Fruit fly (Drosophila melanogaster): ENCODE data around the gene mrn.
A peak's percentile ranks its signal among the peaks of the same experiment; 100 is the strongest.

The mrn gene

dm6 chr3L:15548843-15549242 lies 31.5 kb downstream of the mrn start (continued):
- TF ChIP-seq insv (GFP tag; optimal IDR thresholded peaks at IDR 0.05) (no peak), CG15696 (tag; optimal IDR thresholded peaks at IDR 0.05) (no peak), ATbp (GFP tag; optimal IDR thresholded peaks at IDR 0.05) (peak; percentile 59), so (GFP tag; IDR thresholded peaks at IDR 0.05) (no peak), CG17361 (GFP tag; IDR thresholded peaks at IDR 0.05) (0 out of 3 replicates have a peak, but pooled peaks have one; percentile 17), CG17912 (GFP tag; optimal IDR thresholded peaks at IDR 0.05) (no peak), HmgZ (tag; optimal IDR thresholded peaks at IDR 0.05) (peak; percentile 6), HHEX (GFP tag; optimal IDR thresholded peaks at IDR 0.05) (peak; percentile 34), wor (GFP tag; IDR thresholded peaks at IDR 0.05) (no peak), pan (optimal IDR thresholded peaks at IDR 0.05) (no peak), pan (GFP tag; optimal IDR thresholded peaks at IDR 0.05 in 1 of 2, IDR thresholded peaks at IDR 0.05 in 1 of 2) (no peak), Hmr (GFP tag; optimal IDR thresholded peaks at IDR 0.05) (peak; percentile 69), CG13296 (GFP tag; optimal IDR thresholded peaks at IDR 0.05) (peak; percentile 49), Nf-YC (tag; optimal IDR thresholded peaks at IDR 0.05) (no peak), CG3281 (GFP tag; optimal IDR thresholded peaks at IDR 0.05) (peak; percentile 57), sqz (GFP tag; optimal IDR thresholded peaks at IDR 0.05) (no peak), Mad (GFP tag; optimal IDR thresholded peaks at IDR 0.05) (no peak), PHDP (tag; optimal IDR thresholded peaks at IDR 0.05) (peak; percentile 26), CG12155 (GFP tag; optimal IDR thresholded peaks at IDR 0.05) (no peak), peb (GFP tag; IDR thresholded peaks at IDR 0.05) (no peak), CG32532 (GFP tag; IDR thresholded peaks at IDR 0.05) (no peak), CG17568 (GFP tag; optimal IDR thresholded peaks at IDR 0.05) (peak; percentile 54), CG34376 (GFP tag; optimal IDR thresholded peaks at IDR 0.05) (peak; percentile 59), CG3065 (GFP tag; optimal IDR thresholded peaks at IDR 0.05) (no peak), B-H2 (GFP tag; optimal IDR thresholded peaks at IDR 0.05) (peak; percentile 29), Dbx (GFP tag; IDR thresholded peaks at IDR 0.05) (no peak), bcd (GFP tag; optimal IDR thresholded peaks at IDR 0.05) (no peak), CG12071 (GFP tag; optimal IDR thresholded peaks at IDR 0.05) (no peak), CG15514 (GFP tag; optimal IDR thresholded peaks at IDR 0.05) (peak; percentile 48), CG30020 (tag; optimal IDR thresholded peaks at IDR 0.05) (no peak), seq (GFP tag; IDR thresholded peaks at IDR 0.05) (0 out of 2 replicates have a peak, but pooled peaks have one; percentile 19), gsb (GFP tag; IDR thresholded peaks at IDR 0.05) (no peak), CG30403 (GFP tag; optimal IDR thresholded peaks at IDR 0.05) (no peak), CG11398 (GFP tag; optimal IDR thresholded peaks at IDR 0.05) (no peak), caup (GFP tag; optimal IDR thresholded peaks at IDR 0.05; ENCODE audit: severe bottlenecking) (peak; percentile 74), chm (GFP tag; IDR thresholded peaks at IDR 0.05) (no peak), trem (tag; optimal IDR thresholded peaks at IDR 0.05) (no peak), CG3838 (GFP tag; optimal IDR thresholded peaks at IDR 0.05) (no peak), Bgb (GFP tag; IDR thresholded peaks at IDR 0.05; ENCODE audit: partially characterized antibody) (no peak), CG13624 (GFP tag; optimal IDR thresholded peaks at IDR 0.05) (no peak), cato (GFP tag; optimal IDR thresholded peaks at IDR 0.05; ENCODE audit: borderline replicate concordance) (no peak), CG12104 (GFP tag; optimal IDR thresholded peaks at IDR 0.05) (peak; percentile 10), Stat92E (GFP tag; optimal IDR thresholded peaks at IDR 0.05) (no peak), CG6813 (GFP tag; optimal IDR thresholded peaks at IDR 0.05) (peak; percentile 67), schlank (tag; optimal IDR thresholded peaks at IDR 0.05) (peak; percentile 57), Max (GFP tag; optimal IDR thresholded peaks at IDR 0.05) (no peak), dmrt99B (tag; optimal IDR thresholded peaks at IDR 0.05) (no peak), cwo (GFP tag; optimal IDR thresholded peaks at IDR 0.05) (peak; percentile 32), B-H1 (GFP tag; IDR thresholded peaks at IDR 0.05) (no peak), chn (GFP tag; optimal IDR thresholded peaks at IDR 0.05) (no peak), fd96Cb (tag; optimal IDR thresholded peaks at IDR 0.05) (no peak)

Data from whole organism, embryonic.